Worm (Caenorhabditis elegans) whole organism, L4 larva: ENCODE data around the gene pat-9.

Source experiments
- R02D3.7 ChIP-seq: fragments of 150-350 bp; sonication (generic microtip); optimal IDR thresholded peaks from 3 replicates; lab custom pipeline; 2014; ENCODE audit warnings: missing biosample characterization, missing genetic modification characterization
- ctbp-1 ChIP-seq: fragments of 200-800 bp; sonication (Bioruptor generic); IDR thresholded peaks from 2 replicates; pipeline ENCODE4 v1.3.6; 2022; ENCODE audit warnings: missing genetic modification reagents, missing genetic modification characterization, missing compliant biosample characterization
- egl-27 ChIP-seq: sonication (generic microtip); optimal IDR thresholded peaks from 3 replicates; lab custom pipeline; 2017; ENCODE audit warnings: missing biosample characterization, missing genetic modification reagents, missing genetic modification characterization
- lin-13 ChIP-seq: fragments of 150-350 bp; optimal IDR thresholded peaks from 2 replicates; lab custom pipeline; 2014; ENCODE audit warnings: missing biosample characterization, missing genetic modification reagents, missing genetic modification characterization
- nhr-10 ChIP-seq: fragments of 150-350 bp; optimal IDR thresholded peaks from 2 replicates; lab custom pipeline; 2014; ENCODE audit warnings: missing biosample characterization, missing genetic modification characterization
- nhr-11 ChIP-seq: fragments of 150-350 bp; optimal IDR thresholded peaks from 2 replicates; lab custom pipeline; 2014; ENCODE audit warnings: missing biosample characterization, missing genetic modification characterization
- nhr-237 ChIP-seq: sonication (generic microtip); optimal IDR thresholded peaks from 2 replicates; lab custom pipeline; 2017; ENCODE audit warnings: missing biosample characterization, missing genetic modification characterization
- snpc-4 ChIP-seq: fragments of 150-350 bp; optimal IDR thresholded peaks from 2 replicates; lab custom pipeline; 2014; ENCODE audit warnings: missing biosample characterization, missing genetic modification characterization
- zfp-3 ChIP-seq: fragments of 200-800 bp; sonication (Bioruptor generic); conservative IDR thresholded peaks from 2 replicates; pipeline ENCODE4 v1.3.6; 2022; ENCODE audit warnings: missing genetic modification reagents, missing genetic modification characterization, missing compliant biosample characterization

DNA sequence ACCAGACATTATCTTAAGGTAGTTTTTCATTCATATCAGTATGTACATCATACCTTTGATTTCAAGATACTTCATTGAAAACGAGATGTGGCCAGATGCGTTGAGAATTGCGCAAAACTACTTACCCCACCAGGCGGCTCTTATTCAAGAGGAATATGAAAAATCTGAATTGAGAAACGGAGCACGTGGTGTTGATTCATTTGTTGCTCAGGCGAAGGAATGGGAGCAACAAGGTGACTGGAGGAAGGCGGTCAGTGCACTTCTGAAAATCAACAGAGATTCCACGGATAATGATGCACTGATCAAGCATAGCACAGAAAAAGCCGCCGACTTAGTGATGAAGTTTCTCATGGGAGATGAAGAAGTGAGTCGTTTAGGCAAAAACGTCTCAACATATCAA is 11.6 kb downstream of the pat-9 start:
- no peak for TF ChIP-seq R02D3.7
- no peak for TF ChIP-seq egl-27 (tag; lab: Kevin White, UChicago)
- no peak for TF ChIP-seq nhr-10 (tag; lab: Kevin White, UChicago)
- TF ChIP-seq lin-13 (GFP tag; lab: Kevin White, UChicago), result no peak
- TF ChIP-seq snpc-4, result no peak
- TF ChIP-seq zfp-3 (GFP tag; lab: Robert Waterston, UW), result no peak
- no peak for TF ChIP-seq nhr-11 (tag; lab: Kevin White, UChicago)
- no peak for TF ChIP-seq ctbp-1 (GFP tag; lab: Robert Waterston, UW)
- TF ChIP-seq nhr-237 (tag; lab: Kevin White, UChicago), result no peak
